Fruit fly (Drosophila melanogaster) whole organism, embryonic: Measurements from ENCODE around the gene Or88a.

ENCODE experiments used
- Ada2b ChIP-seq: fragments of 200-800 bp; sonication (Bioruptor generic); IDR thresholded peaks from 2 replicates; pipeline ENCODE4 v1.3.6; 2022; ENCODE audit warnings: missing biosample characterization, missing genetic modification characterization
- Antp ChIP-seq: fragments of 200-800 bp; sonication (Bioruptor generic); optimal IDR thresholded peaks from 3 replicates; lab custom pipeline; 2016; ENCODE audit warnings: missing biosample characterization, missing genetic modification characterization
- Bdp1 ChIP-seq: fragments of 200-800 bp; sonication (Bioruptor generic); optimal IDR thresholded peaks from 3 replicates; lab custom pipeline; 2016; ENCODE audit warnings: missing biosample characterization, missing genetic modification characterization
- CG12155 ChIP-seq: fragments of 200-800 bp; sonication (Bioruptor generic); optimal IDR thresholded peaks from 3 replicates; lab custom pipeline; 2016; ENCODE audit warnings: missing biosample characterization, missing genetic modification characterization
- CG12942 ChIP-seq: fragments of 200-800 bp; sonication (Bioruptor generic); optimal IDR thresholded peaks from 3 replicates; lab custom pipeline; 2016; ENCODE audit warnings: missing biosample characterization, missing genetic modification characterization
- CG1529 ChIP-seq: fragments of 200-800 bp; sonication (Bioruptor generic); optimal IDR thresholded peaks from 3 replicates; lab custom pipeline; 2018; ENCODE audit warnings: missing biosample characterization, missing genetic modification characterization
- CG15601 ChIP-seq: fragments of 200-800 bp; sonication (Bioruptor generic); optimal IDR thresholded peaks from 3 replicates; lab custom pipeline; 2019; ENCODE audit warnings: missing biosample characterization, mild to moderate bottlenecking, missing genetic modification characterization, moderate library complexity
- CG1647 ChIP-seq: fragments of 200-800 bp; sonication (Bioruptor generic); optimal IDR thresholded peaks from 3 replicates; lab custom pipeline; 2016; ENCODE audit warnings: missing biosample characterization, missing genetic modification characterization
- CG17361 ChIP-seq: fragments of 200-800 bp; sonication (Bioruptor generic); IDR thresholded peaks from 3 replicates; pipeline ENCODE4 v1.3.6; 2022; ENCODE audit warnings: missing biosample characterization, missing genetic modification characterization
- CG17829 ChIP-seq: fragments of 200-800 bp; optimal IDR thresholded peaks from 2 replicates; lab custom pipeline; 2019; ENCODE audit warnings: missing biosample characterization, mild to moderate bottlenecking, missing genetic modification characterization, moderate library complexity
- CG18619 ChIP-seq: fragments of 200-800 bp; sonication (Bioruptor generic); optimal IDR thresholded peaks from 3 replicates; lab custom pipeline; 2017; ENCODE audit warnings: missing biosample characterization, mild to moderate bottlenecking, missing genetic modification characterization
- CG30403 ChIP-seq: fragments of 200-800 bp; sonication (Bioruptor generic); optimal IDR thresholded peaks from 3 replicates; lab custom pipeline; 2016; ENCODE audit warnings: missing biosample characterization, missing genetic modification characterization
- CG34376 ChIP-seq: fragments of 200-800 bp; sonication (Bioruptor generic); optimal IDR thresholded peaks from 2 replicates; lab custom pipeline; 2018; ENCODE audit warnings: missing biosample characterization, mild to moderate bottlenecking, missing genetic modification characterization
- CG3995 ChIP-seq: fragments of 200-800 bp; sonication (Bioruptor generic); optimal IDR thresholded peaks from 3 replicates; lab custom pipeline; 2016; ENCODE audit warnings: missing biosample characterization, missing genetic modification characterization
- CG4360 ChIP-seq: fragments of 200-800 bp; sonication (Bioruptor generic); IDR thresholded peaks from 2 replicates; pipeline ENCODE4 v1.3.6; 2022; ENCODE audit warnings: missing biosample characterization, missing genetic modification characterization
- CG4707 ChIP-seq: fragments of 200-800 bp; sonication (Bioruptor generic); optimal IDR thresholded peaks from 2 replicates; lab custom pipeline; 2018; ENCODE audit warnings: missing biosample characterization, mild to moderate bottlenecking, missing genetic modification characterization, moderate library complexity
- CG4730 ChIP-seq: fragments of 200-800 bp; sonication (Bioruptor generic); IDR thresholded peaks from 2 replicates; pipeline ENCODE4 v1.3.6; 2022; ENCODE audit warnings: missing biosample characterization, missing genetic modification characterization
- CG5180 ChIP-seq: fragments of 200-800 bp; sonication (Bioruptor generic); optimal IDR thresholded peaks from 3 replicates; lab custom pipeline; 2017; ENCODE audit warnings: missing biosample characterization, missing genetic modification characterization, mild to moderate bottlenecking, moderate library complexity, missing genetic modification reagents
- CG5953 ChIP-seq: fragments of 200-800 bp; sonication (Bioruptor generic); IDR thresholded peaks from 2 replicates; pipeline ENCODE4 v1.3.6; 2022; ENCODE audit warnings: missing biosample characterization, missing genetic modification characterization
- CG7556 ChIP-seq: fragments of 200-800 bp; sonication (Bioruptor generic); optimal IDR thresholded peaks from 2 replicates; lab custom pipeline; 2017; ENCODE audit warnings: missing biosample characterization, mild to moderate bottlenecking, missing genetic modification characterization
- CG8924 ChIP-seq: fragments of 200-800 bp; optimal IDR thresholded peaks from 3 replicates; lab custom pipeline; 2019; ENCODE audit warnings: missing biosample characterization, mild to moderate bottlenecking, missing genetic modification characterization, moderate library complexity
- CG9609 ChIP-seq: fragments of 200-800 bp; sonication (Bioruptor generic); optimal IDR thresholded peaks from 3 replicates; lab custom pipeline; 2016; ENCODE audit warnings: missing biosample characterization, missing genetic modification characterization
- Dip2 ChIP-seq: fragments of 200-800 bp; sonication (Bioruptor generic); IDR thresholded peaks from 2 replicates; pipeline ENCODE4 v1.3.6; 2022; ENCODE audit warnings: missing biosample characterization, missing genetic modification characterization
- Dp ChIP-seq: fragments of 200-800 bp; sonication (Bioruptor generic); optimal IDR thresholded peaks from 2 replicates; lab custom pipeline; 2018; ENCODE audit warnings: missing biosample characterization, mild to moderate bottlenecking, missing genetic modification characterization, moderate library complexity
- HLHmδ ChIP-seq: fragments of 200-800 bp; sonication (Bioruptor generic); optimal IDR thresholded peaks from 2 replicates; lab custom pipeline; 2018; ENCODE audit warnings: missing biosample characterization, mild to moderate bottlenecking, missing genetic modification characterization, moderate library complexity
- Hmr ChIP-seq: fragments of 200-800 bp; sonication (Bioruptor generic); optimal IDR thresholded peaks from 3 replicates; lab custom pipeline; 2017; ENCODE audit warnings: mild to moderate bottlenecking, missing biosample characterization, missing genetic modification reagents, missing genetic modification characterization
- Opbp ChIP-seq: fragments of 200-800 bp; sonication (Bioruptor generic); IDR thresholded peaks from 3 replicates; pipeline ENCODE4 v1.3.6; 2022; ENCODE audit warnings: missing biosample characterization, missing genetic modification characterization; ENCODE audit not compliant: partially characterized antibody
- Scr ChIP-seq: fragments of 200-800 bp; sonication (Bioruptor generic); IDR thresholded peaks from 2 replicates; pipeline ENCODE4 v1.3.6; 2022; ENCODE audit warnings: missing biosample characterization, missing genetic modification characterization; ENCODE audit not compliant: partially characterized antibody
- Side ChIP-seq: fragments of 200-800 bp; sonication (Bioruptor generic); optimal IDR thresholded peaks from 2 replicates; lab custom pipeline; 2016; ENCODE audit warnings: missing biosample characterization, missing genetic modification characterization
- ara ChIP-seq: fragments of 200-800 bp; sonication (Bioruptor generic); IDR thresholded peaks from 2 replicates; pipeline ENCODE4 v1.3.6; 2022; ENCODE audit warnings: missing biosample characterization, missing genetic modification characterization
- cato ChIP-seq: fragments of 200-800 bp; sonication (Bioruptor generic); optimal IDR thresholded peaks from 2 replicates; lab custom pipeline; 2016; ENCODE audit warnings: missing biosample characterization, missing genetic modification characterization, borderline replicate concordance
- ci ChIP-seq: fragments of 200-800 bp; sonication (Bioruptor generic); IDR thresholded peaks from 3 replicates; pipeline ENCODE4 v1.3.6; 2022; ENCODE audit warnings: missing biosample characterization, missing genetic modification characterization
- emc ChIP-seq: fragments of 200-800 bp; sonication (Bioruptor generic); optimal IDR thresholded peaks from 2 replicates; lab custom pipeline; 2016; ENCODE audit warnings: missing biosample characterization, missing genetic modification characterization
- eyg ChIP-seq: fragments of 200-800 bp; sonication (Bioruptor generic); optimal IDR thresholded peaks from 3 replicates; lab custom pipeline; 2016; ENCODE audit warnings: missing biosample characterization, missing genetic modification characterization
- fd96Cb ChIP-seq: fragments of 200-800 bp; sonication (Bioruptor generic); optimal IDR thresholded peaks from 2 replicates; lab custom pipeline; 2018; ENCODE audit warnings: missing biosample characterization, mild to moderate bottlenecking, missing genetic modification characterization, moderate library complexity
- fu2 ChIP-seq: fragments of 200-800 bp; sonication (Bioruptor generic); optimal IDR thresholded peaks from 2 replicates; lab custom pipeline; 2016; ENCODE audit warnings: missing biosample characterization, missing genetic modification characterization
- hbn ChIP-seq: fragments of 200-800 bp; sonication (Bioruptor generic); IDR thresholded peaks from 2 replicates; pipeline ENCODE4 v1.3.6; 2022; ENCODE audit warnings: missing biosample characterization, missing genetic modification characterization; ENCODE audit not compliant: partially characterized antibody
- jing ChIP-seq: fragments of 200-800 bp; sonication (Bioruptor generic); optimal IDR thresholded peaks from 2 replicates; lab custom pipeline; 2018; ENCODE audit warnings: missing biosample characterization, mild to moderate bottlenecking, missing genetic modification characterization
- jumu ChIP-seq: fragments of 200-800 bp; sonication (Bioruptor generic); optimal IDR thresholded peaks from 3 replicates; lab custom pipeline; 2016; ENCODE audit warnings: missing biosample characterization, missing genetic modification characterization
- lmd ChIP-seq: fragments of 200-800 bp; sonication (Bioruptor generic); IDR thresholded peaks from 2 replicates; pipeline ENCODE4 v1.3.6; 2022; ENCODE audit warnings: missing biosample characterization, missing genetic modification characterization
- mld ChIP-seq: fragments of 200-800 bp; sonication (Bioruptor generic); IDR thresholded peaks from 3 replicates; pipeline ENCODE4 v1.3.6; 2022; ENCODE audit warnings: missing biosample characterization, missing genetic modification characterization; ENCODE audit not compliant: partially characterized antibody
- otp ChIP-seq: fragments of 200-800 bp; sonication (Bioruptor generic); IDR thresholded peaks from 3 replicates; pipeline ENCODE4, ENCODE4 v1.3.6; 2022; ENCODE audit warnings: missing biosample characterization, missing genetic modification characterization
- pho ChIP-seq: fragments of 200-800 bp; sonication (Bioruptor generic); optimal IDR thresholded peaks from 2 replicates; lab custom pipeline; 2016; ENCODE audit warnings: missing biosample characterization, missing genetic modification characterization
- run ChIP-seq: fragments of 200-800 bp; sonication (Bioruptor generic); optimal IDR thresholded peaks from 3 replicates; lab custom pipeline; 2018; ENCODE audit warnings: missing biosample characterization, mild to moderate bottlenecking, missing genetic modification characterization
- stc ChIP-seq: fragments of 200-800 bp; sonication (Bioruptor generic); IDR thresholded peaks from 2 replicates; pipeline ENCODE4 v1.3.6; 2022; ENCODE audit warnings: missing biosample characterization, missing genetic modification characterization
- stwl ChIP-seq: fragments of 200-800 bp; sonication (Bioruptor generic); optimal IDR thresholded peaks from 3 replicates; lab custom pipeline; 2018; ENCODE audit warnings: missing biosample characterization, mild to moderate bottlenecking, missing genetic modification characterization, moderate library complexity
- tgo ChIP-seq: fragments of 200-800 bp; sonication (Bioruptor generic); IDR thresholded peaks from 3 replicates; pipeline ENCODE4 v1.3.6; 2022; ENCODE audit warnings: missing biosample characterization, missing genetic modification characterization
- trem ChIP-seq: fragments of 200-800 bp; optimal IDR thresholded peaks from 3 replicates; lab custom pipeline; 2019; ENCODE audit warnings: missing biosample characterization, mild to moderate bottlenecking, missing genetic modification characterization, moderate library complexity
- zfh2 ChIP-seq: fragments of 200-800 bp; sonication (Bioruptor generic); optimal IDR thresholded peaks from 2 replicates; lab custom pipeline; 2016; ENCODE audit warnings: missing biosample characterization, missing genetic modification characterization

Or88a gene

dm6 chr3R:14088887-14089567 is 20.2 kb upstream of the Or88a start, which contains the start of gene Npc2b (continued):
- peak; percentile 47 for TF ChIP-seq Bdp1
- no peak for TF ChIP-seq jumu (GFP tag; lab: Kevin White, UChicago)
- TF ChIP-seq Ada2b, result peak; percentile 22; the same call in 1 of the 2 replicates
- peak; percentile 3 for TF ChIP-seq eyg (GFP tag; lab: Kevin White, UChicago)
- TF ChIP-seq emc (GFP tag; lab: Kevin White, UChicago), result no peak
- peak; percentile 17 for TF ChIP-seq CG15601 (tag; lab: Kevin White, UChicago)
- TF ChIP-seq trem (tag; lab: Kevin White, UChicago), result peak; percentile 22
- TF ChIP-seq lmd (GFP tag; lab: Robert Waterston, UW), result peak; percentile 40; the same call in 1 of the 2 replicates
- TF ChIP-seq CG1647, result peak; percentile 4
- TF ChIP-seq Side (GFP tag; lab: Kevin White, UChicago), result peak; percentile 33
- TF ChIP-seq CG34376 (GFP tag; lab: Kevin White, UChicago), result no peak
- TF ChIP-seq Dp (GFP tag; lab: Kevin White, UChicago), result peak; percentile 43
- no peak for TF ChIP-seq CG4707 (GFP tag; lab: Kevin White, UChicago)
- TF ChIP-seq HLHmδ (GFP tag; lab: Kevin White, UChicago), result no peak
- TF ChIP-seq jing (GFP tag; lab: Kevin White, UChicago), result no peak
- peak; percentile 19 for TF ChIP-seq CG8924 (tag; lab: Kevin White, UChicago)
- TF ChIP-seq Opbp, result peak; percentile 65; the same call in 2 of the 3 replicates
- peak; percentile 44 for TF ChIP-seq CG9609 (GFP tag; lab: Kevin White, UChicago)
- peak; percentile 21 for TF ChIP-seq CG18619 (GFP tag; lab: Kevin White, UChicago)
- peak; percentile 45; the same call in 2 of the 3 replicates for TF ChIP-seq tgo
- TF ChIP-seq fd96Cb (tag; lab: Kevin White, UChicago), result peak; percentile 17
- TF ChIP-seq CG5953 (GFP tag; lab: Robert Waterston, UW), result no peak
- TF ChIP-seq cato, result no peak
- TF ChIP-seq CG1529 (GFP tag; lab: Kevin White, UChicago), result peak; percentile 17
- 0 out of 3 replicates have a peak, but pooled peaks have one; percentile 34 for TF ChIP-seq otp (GFP tag; lab: Robert Waterston, UW)
- TF ChIP-seq CG30403 (GFP tag; lab: Kevin White, UChicago), result peak; percentile 75
- peak; percentile 38; the same call in 1 of the 2 replicates for TF ChIP-seq Scr
- peak; percentile 4 for TF ChIP-seq run
- TF ChIP-seq CG12942 (GFP tag; lab: Kevin White, UChicago), result peak; percentile 30
- no peak for TF ChIP-seq CG5180 (GFP tag; lab: Kevin White, UChicago)
- TF ChIP-seq CG3995 (GFP tag; lab: Kevin White, UChicago), result no peak
- peak; percentile 53 for TF ChIP-seq fu2 (GFP tag; lab: Kevin White, UChicago)
- TF ChIP-seq CG4360 (GFP tag; lab: Robert Waterston, UW), result 0 out of 2 replicates have a peak, but pooled peaks have one; percentile 28
- peak; percentile 21 for TF ChIP-seq CG17829
- peak; percentile 5; the same call in 1 of the 2 replicates for TF ChIP-seq CG4730
- TF ChIP-seq ara (GFP tag; lab: Robert Waterston, UW), result no peak
- peak; percentile 72 for TF ChIP-seq Hmr (GFP tag; lab: Kevin White, UChicago)
- peak; percentile 55; the same call in 2 of the 3 replicates for TF ChIP-seq ci (GFP tag; lab: Robert Waterston, UW)
- peak; percentile 85 for TF ChIP-seq stwl
- peak; percentile 34 for TF ChIP-seq zfh2
- peak; percentile 53 for TF ChIP-seq CG7556 (GFP tag; lab: Kevin White, UChicago)
- no peak for TF ChIP-seq mld (GFP tag; lab: Robert Waterston, UW)
- peak; percentile 36; the same call in 1 of the 3 replicates for TF ChIP-seq CG17361 (GFP tag; lab: Robert Waterston, UW)
- TF ChIP-seq pho (GFP tag; lab: Kevin White, UChicago), result peak; percentile 41
- peak; percentile 47 for TF ChIP-seq CG12155
- TF ChIP-seq Dip2 (GFP tag; lab: Robert Waterston, UW), result no peak
- TF ChIP-seq stc (GFP tag; lab: Robert Waterston, UW), result peak; percentile 9; the same call in 1 of the 2 replicates
- TF ChIP-seq Antp, result peak; percentile 33
- TF ChIP-seq hbn, result no peak
